Worm (Caenorhabditis elegans): ENCODE data around the gene K11G9.5.
A peak's percentile ranks its signal among the peaks of the same experiment; 100 is the strongest.

K11G9.5 gene

ce11 chrV:6706771-6707170 is 18.5 kb upstream of the K11G9.5 start, which contains the start of gene W02F12.4:
Gene W02F12.4 (minus strand): TSS chrV:6706934.
- TF ChIP-seq T20F7.1 (GFP tag; optimal IDR thresholded peaks at IDR 0.05) (peak; percentile 79), lin-38 (GFP tag; IDR thresholded peaks at IDR 0.05) (no peak), dmd-6 (GFP tag; IDR thresholded peaks at IDR 0.05) (peak; percentile 76), lir-3 (tag; optimal IDR thresholded peaks at IDR 0.05) (no peak), F44E2.7 (GFP tag; IDR thresholded peaks at IDR 0.05) (no peak), ztf-11 (tag; optimal IDR thresholded peaks at IDR 0.05) (no peak), attf-4 (tag; optimal IDR thresholded peaks at IDR 0.05) (no peak), nhr-25 (tag; optimal IDR thresholded peaks at IDR 0.05; ENCODE audit: borderline replicate concordance, insufficient read depth) (no peak), zip-2 (tag; optimal IDR thresholded peaks at IDR 0.05) (no peak), aly-2 (tag; optimal IDR thresholded peaks at IDR 0.05) (no peak), fkh-10 (GFP tag; optimal IDR thresholded peaks at IDR 0.05) (no peak), Y5F2A.4 (GFP tag; optimal IDR thresholded peaks at IDR 0.05) (no peak), arid-1 (GFP tag; conservative IDR thresholded peaks at IDR 0.05) (no peak), F37D6.2 (tag; optimal IDR thresholded peaks at IDR 0.05) (no peak), mxl-3 (GFP tag; optimal IDR thresholded peaks at IDR 0.05) (peak; percentile 39), R02D3.7 (tag; optimal IDR thresholded peaks at IDR 0.05) (no peak), pqm-1 (tag; optimal IDR thresholded peaks at IDR 0.05) (peak; percentile 84), ces-1 (GFP tag; optimal IDR thresholded peaks at IDR 0.05) (no peak), lin-39 (tag; optimal IDR thresholded peaks at IDR 0.05) (no peak), dve-1 (tag; optimal IDR thresholded peaks at IDR 0.05; ENCODE audit: insufficient read depth) (peak; percentile 81), zag-1 (tag; optimal IDR thresholded peaks at IDR 0.05) (no peak), lin-29 (GFP tag; IDR thresholded peaks at IDR 0.05) (no peak), lin-13 (GFP tag; optimal IDR thresholded peaks at IDR 0.05) (no peak), jun-1 (tag; optimal IDR thresholded peaks at IDR 0.05) (no peak), spr-1 (tag; optimal IDR thresholded peaks at IDR 0.05) (no peak), unc-62 (GFP tag; optimal IDR thresholded peaks at IDR 0.05 in 1 of 2) (no peak), unc-62 (tag; optimal IDR thresholded peaks at IDR 0.05) (no peak), mep-1 (tag; optimal IDR thresholded peaks at IDR 0.05) (peak; percentile 58), fos-1 (tag; optimal IDR thresholded peaks at IDR 0.05) (no peak), spr-3 (GFP tag; optimal IDR thresholded peaks at IDR 0.05) (no peak), duxl-1 (tag; optimal IDR thresholded peaks at IDR 0.05; ENCODE audit: poor library complexity) (no peak), mxl-2 (GFP tag; conservative IDR thresholded peaks at IDR 0.05) (no peak), ceh-28 (tag; optimal IDR thresholded peaks at IDR 0.05) (no peak), D1046.2 (GFP tag; IDR thresholded peaks at IDR 0.05) (no peak), nhr-237 (tag; optimal IDR thresholded peaks at IDR 0.05) (no peak), cey-2 (tag; optimal IDR thresholded peaks at IDR 0.05; ENCODE audit: borderline replicate concordance, insufficient read depth) (no peak), nhr-48 (tag; optimal IDR thresholded peaks at IDR 0.05) (peak; percentile 6), skn-1 (tag; optimal IDR thresholded peaks at IDR 0.05) (no peak), daf-16 (GFP tag; optimal IDR thresholded peaks at IDR 0.05) (no peak), daf-16 (tag; optimal IDR thresholded peaks at IDR 0.05) (peak; percentile 67), vab-7 (GFP tag; IDR thresholded peaks at IDR 0.05) (no peak), nhr-42 (GFP tag; IDR thresholded peaks at IDR 0.05) (no peak), nhr-77 (tag; optimal IDR thresholded peaks at IDR 0.05) (peak; percentile 62), hif-1 (tag; optimal IDR thresholded peaks at IDR 0.05) (no peak), F10B5.3 (tag; optimal IDR thresholded peaks at IDR 0.05) (no peak), ceh-32 (tag; optimal IDR thresholded peaks at IDR 0.05; ENCODE audit: poor library complexity) (no peak), unc-39 (tag; optimal IDR thresholded peaks at IDR 0.05) (no peak), ZK337.2 (GFP tag; IDR thresholded peaks at IDR 0.05) (no peak), nhr-6 (tag; optimal IDR thresholded peaks at IDR 0.05) (peak; percentile 28), egl-27 (tag; optimal IDR thresholded peaks at IDR 0.05) (no peak), set-16 (GFP tag; IDR thresholded peaks at IDR 0.05) (no peak), hmg-1.1 (GFP tag; IDR thresholded peaks at IDR 0.05) (no peak), nhr-11 (tag; optimal IDR thresholded peaks at IDR 0.05) (no peak)

Data from whole organism, L4 larva.